Fruit fly (Drosophila melanogaster) whole organism, prepupa: ENCODE measurements around the gene Twdlalpha.
A peak's percentile ranks its signal among the peaks of the same experiment; 100 is the strongest.

Experiments
- Blimp-1 ChIP-seq: fragments of 200-800 bp; sonication (Bioruptor generic); optimal IDR thresholded peaks from 3 replicates; lab custom pipeline; 2017; ENCODE audit warnings: missing biosample characterization, missing genetic modification characterization, mild to moderate bottlenecking, moderate library complexity, missing genetic modification reagents
- CG10631 ChIP-seq: fragments of 200-800 bp; sonication (Bioruptor generic); optimal IDR thresholded peaks from 2 replicates; lab custom pipeline; 2016; ENCODE audit warnings: missing biosample characterization, missing genetic modification characterization
- CG11294 ChIP-seq: fragments of 200-800 bp; sonication (Bioruptor generic); IDR thresholded peaks from 2 replicates; pipeline ENCODE4 v1.3.6; 2022; ENCODE audit warnings: missing biosample characterization, missing genetic modification characterization
- CG11762 ChIP-seq: fragments of 200-800 bp; sonication (Bioruptor generic); optimal IDR thresholded peaks from 3 replicates; lab custom pipeline; 2016; ENCODE audit warnings: missing biosample characterization, missing genetic modification characterization; ENCODE audit not compliant: insufficient read depth
- CG11902 ChIP-seq: fragments of 200-800 bp; sonication (Bioruptor generic); optimal IDR thresholded peaks from 3 replicates; lab custom pipeline; 2016; ENCODE audit warnings: missing biosample characterization, missing genetic modification characterization
- CG1621 ChIP-seq: fragments of 200-800 bp; sonication (Bioruptor generic); optimal IDR thresholded peaks from 3 replicates; lab custom pipeline; 2018; ENCODE audit warnings: missing biosample characterization, mild to moderate bottlenecking, missing genetic modification characterization
- CG16779 ChIP-seq: fragments of 200-800 bp; sonication (Bioruptor generic); optimal IDR thresholded peaks from 3 replicates; lab custom pipeline; 2017; ENCODE audit warnings: missing biosample characterization, mild to moderate bottlenecking, missing genetic modification characterization
- CG31627 ChIP-seq: fragments of 200-800 bp; sonication (Bioruptor generic); optimal IDR thresholded peaks from 3 replicates; lab custom pipeline; 2016; ENCODE audit warnings: missing biosample characterization, missing genetic modification characterization
- CG34406 ChIP-seq: fragments of 200-800 bp; sonication (Bioruptor generic); optimal IDR thresholded peaks from 3 replicates; lab custom pipeline; 2016; ENCODE audit warnings: missing biosample characterization, missing genetic modification characterization
- CG3919 ChIP-seq: fragments of 200-800 bp; sonication (Bioruptor generic); optimal IDR thresholded peaks from 3 replicates; lab custom pipeline; 2016; ENCODE audit warnings: missing biosample characterization, missing genetic modification characterization
- CG6276 ChIP-seq: fragments of 200-800 bp; sonication (Bioruptor generic); optimal IDR thresholded peaks from 2 replicates; lab custom pipeline; 2017; ENCODE audit warnings: missing biosample characterization, mild to moderate bottlenecking, missing genetic modification characterization
- CG6792 ChIP-seq: fragments of 200-800 bp; sonication (Bioruptor generic); optimal IDR thresholded peaks from 3 replicates; lab custom pipeline; 2016; ENCODE audit warnings: missing biosample characterization, missing genetic modification characterization
- CG6808 ChIP-seq: fragments of 200-800 bp; sonication (Bioruptor generic); optimal IDR thresholded peaks from 3 replicates; lab custom pipeline; 2017; ENCODE audit warnings: missing biosample characterization, missing genetic modification characterization, mild to moderate bottlenecking, moderate library complexity, missing genetic modification reagents
- CG6854 ChIP-seq: fragments of 200-800 bp; sonication (Bioruptor generic); optimal IDR thresholded peaks from 2 replicates; lab custom pipeline; 2017; ENCODE audit warnings: missing biosample characterization, mild to moderate bottlenecking, missing genetic modification characterization
- CG7368 ChIP-seq: fragments of 200-800 bp; sonication (Bioruptor generic); optimal IDR thresholded peaks from 3 replicates; lab custom pipeline; 2016; ENCODE audit warnings: missing biosample characterization, missing genetic modification characterization
- CG8119 ChIP-seq: fragments of 200-800 bp; sonication (Bioruptor generic); IDR thresholded peaks from 3 replicates; pipeline ENCODE4 v1.3.6; 2022; ENCODE audit warnings: missing biosample characterization, missing genetic modification characterization
- CG8319 ChIP-seq: fragments of 200-800 bp; sonication (Bioruptor generic); optimal IDR thresholded peaks from 3 replicates; lab custom pipeline; 2016; ENCODE audit warnings: missing biosample characterization, missing genetic modification characterization
- CG8632 ChIP-seq: fragments of 200-800 bp; sonication (Bioruptor generic); optimal IDR thresholded peaks from 3 replicates; lab custom pipeline; 2016; ENCODE audit warnings: missing biosample characterization, missing genetic modification characterization
- CG9139 ChIP-seq: fragments of 200-800 bp; sonication (Bioruptor generic); optimal IDR thresholded peaks from 3 replicates; lab custom pipeline; 2017; ENCODE audit warnings: missing biosample characterization, mild to moderate bottlenecking, missing genetic modification characterization
- Eip75B ChIP-seq: fragments of 200-800 bp; sonication (Bioruptor generic); optimal IDR thresholded peaks from 3 replicates; lab custom pipeline; 2016; ENCODE audit warnings: missing biosample characterization, missing genetic modification characterization
- Eip78C ChIP-seq: fragments of 200-800 bp; sonication (Bioruptor generic); peaks from one replicate; lab custom pipeline; 2016; ENCODE audit warnings: missing biosample characterization, missing genetic modification characterization
- Eip93F ChIP-seq: fragments of 200-800 bp; sonication (Bioruptor generic); optimal IDR thresholded peaks from 2 replicates; lab custom pipeline; 2016; ENCODE audit warnings: missing biosample characterization, mild to moderate bottlenecking, missing genetic modification characterization
- Ets21C ChIP-seq: fragments of 200-800 bp; sonication (Bioruptor generic); optimal IDR thresholded peaks from 3 replicates; lab custom pipeline; 2016; ENCODE audit warnings: missing biosample characterization, missing genetic modification characterization
- Ets96B ChIP-seq: fragments of 200-800 bp; optimal IDR thresholded peaks from 2 replicates; lab custom pipeline; 2019; ENCODE audit warnings: missing biosample characterization, mild to moderate bottlenecking, missing genetic modification characterization, moderate library complexity
- Gug ChIP-seq: fragments of 200-800 bp; sonication (Bioruptor generic); IDR thresholded peaks from 2 replicates; pipeline ENCODE4 v1.3.6; 2022; ENCODE audit warnings: missing biosample characterization, missing genetic modification characterization
- Hr38 ChIP-seq: sonication (Bioruptor generic); optimal IDR thresholded peaks from 2 replicates; lab custom pipeline; 2016; ENCODE audit warnings: missing biosample characterization, missing genetic modification characterization
- Hr39 ChIP-seq: fragments of 200-800 bp; sonication (Bioruptor generic); optimal IDR thresholded peaks from 2 replicates; lab custom pipeline; 2016; ENCODE audit warnings: missing biosample characterization, missing genetic modification characterization
- Hr4 ChIP-seq: fragments of 200-800 bp; sonication (Bioruptor generic); optimal IDR thresholded peaks from 3 replicates; lab custom pipeline; 2016; ENCODE audit warnings: missing biosample characterization, missing genetic modification characterization
- Lpt ChIP-seq: fragments of 200-800 bp; sonication (Bioruptor generic); optimal IDR thresholded peaks from 3 replicates; lab custom pipeline; 2016; ENCODE audit warnings: missing biosample characterization, missing genetic modification characterization
- Met ChIP-seq: fragments of 200-800 bp; sonication (Bioruptor generic); optimal IDR thresholded peaks from 3 replicates; lab custom pipeline; 2016; ENCODE audit warnings: missing biosample characterization, missing genetic modification characterization
- OdsH ChIP-seq: fragments of 200-800 bp; sonication (Bioruptor generic); optimal IDR thresholded peaks from 3 replicates; lab custom pipeline; 2016; ENCODE audit warnings: missing biosample characterization, missing genetic modification characterization
- achi ChIP-seq: fragments of 200-800 bp; sonication (Bioruptor generic); optimal IDR thresholded peaks from 3 replicates; lab custom pipeline; 2016; ENCODE audit warnings: missing biosample characterization, missing genetic modification characterization
- acj6 ChIP-seq: fragments of 200-800 bp; sonication (Bioruptor generic); optimal IDR thresholded peaks from 3 replicates; lab custom pipeline; 2016; ENCODE audit warnings: missing biosample characterization, missing genetic modification characterization
- cyc ChIP-seq: fragments of 200-800 bp; sonication (Bioruptor generic); optimal IDR thresholded peaks from 3 replicates; lab custom pipeline; 2016; ENCODE audit warnings: missing biosample characterization, missing genetic modification characterization
- dac ChIP-seq: fragments of 200-800 bp; sonication (Bioruptor generic); optimal IDR thresholded peaks from 2 replicates; lab custom pipeline; 2017; ENCODE audit warnings: missing biosample characterization, mild to moderate bottlenecking, missing genetic modification characterization
- dsx ChIP-seq: fragments of 200-800 bp; optimal IDR thresholded peaks from 3 replicates; lab custom pipeline; 2019; ENCODE audit warnings: missing biosample characterization, mild to moderate bottlenecking, missing genetic modification characterization, moderate library complexity; ENCODE audit not compliant: poor library complexity, severe bottlenecking
- eg ChIP-seq: fragments of 200-800 bp; sonication (Bioruptor generic); IDR thresholded peaks from 3 replicates; pipeline ENCODE4 v1.3.6; 2022; ENCODE audit warnings: missing biosample characterization, missing genetic modification characterization
- esn ChIP-seq: fragments of 200-800 bp; sonication (Bioruptor generic); optimal IDR thresholded peaks from 2 replicates; lab custom pipeline; 2016; ENCODE audit warnings: missing biosample characterization, mild to moderate bottlenecking, missing genetic modification characterization, moderate library complexity
- fd59A ChIP-seq: fragments of 200-800 bp; sonication (Bioruptor generic); optimal IDR thresholded peaks from 2 replicates; lab custom pipeline; 2017; ENCODE audit warnings: missing biosample characterization, mild to moderate bottlenecking, missing genetic modification characterization, missing genetic modification reagents
- fd85E ChIP-seq: fragments of 200-800 bp; sonication (Bioruptor generic); optimal IDR thresholded peaks from 3 replicates; lab custom pipeline; 2016; ENCODE audit warnings: missing biosample characterization, missing genetic modification characterization
- fkh ChIP-seq: fragments of 200-800 bp; sonication (Bioruptor generic); optimal IDR thresholded peaks from 3 replicates; lab custom pipeline; 2017; ENCODE audit warnings: missing biosample characterization, mild to moderate bottlenecking, missing genetic modification characterization, moderate library complexity
- lz ChIP-seq: fragments of 200-800 bp; sonication (Bioruptor generic); optimal IDR thresholded peaks from 3 replicates; lab custom pipeline; 2016; ENCODE audit warnings: missing biosample characterization, missing genetic modification characterization
- net ChIP-seq: fragments of 200-800 bp; sonication (Bioruptor generic); optimal IDR thresholded peaks from 3 replicates; lab custom pipeline; 2016; ENCODE audit warnings: missing biosample characterization, missing genetic modification characterization
- spab ChIP-seq: fragments of 200-800 bp; sonication (Bioruptor generic); optimal IDR thresholded peaks from 2 replicates; lab custom pipeline; 2017; ENCODE audit warnings: missing biosample characterization, mild to moderate bottlenecking, missing genetic modification characterization, missing genetic modification reagents
- ss ChIP-seq, 2 experiments: fragments of 200-800 bp; sonication (Bioruptor generic); optimal IDR thresholded peaks; 2 replicates in 1 of 2; 3 replicates in 1 of 2; lab custom pipeline; 2017 to 2018; ENCODE audit warnings: mild to moderate bottlenecking in 2 of 2, missing biosample characterization in 2 of 2, missing genetic modification characterization in 2 of 2, moderate library complexity in 1 of 2
- svp ChIP-seq: fragments of 200-800 bp; sonication (Bioruptor generic); peaks from one replicate; lab custom pipeline; 2016; ENCODE audit warnings: missing biosample characterization, missing genetic modification characterization
- topi ChIP-seq: fragments of 200-800 bp; sonication (Bioruptor generic); optimal IDR thresholded peaks from 3 replicates; lab custom pipeline; 2016; ENCODE audit warnings: missing biosample characterization, missing genetic modification characterization
- vri ChIP-seq: fragments of 200-800 bp; sonication (Bioruptor generic); optimal IDR thresholded peaks from 3 replicates; lab custom pipeline; 2016; ENCODE audit warnings: missing biosample characterization, mild to moderate bottlenecking, missing genetic modification characterization

The Twdlalpha gene

dm6 chrX:16760542-16760941 is 17.9 kb downstream of the Twdlalpha start:
- no peak for TF ChIP-seq CG6792
- no peak for TF ChIP-seq dac (GFP tag; lab: Kevin White, UChicago)
- no peak for TF ChIP-seq Hr39 (GFP tag; lab: Kevin White, UChicago)
- TF ChIP-seq CG9139 (GFP tag; lab: Kevin White, UChicago): no peak
- no peak for TF ChIP-seq fkh (GFP tag; lab: Kevin White, UChicago)
- TF ChIP-seq CG31627: no peak
- TF ChIP-seq topi: no peak
- no peak for TF ChIP-seq CG16779 (tag; lab: Kevin White, UChicago)
- TF ChIP-seq Hr4: no peak
- no peak for TF ChIP-seq OdsH (GFP tag; lab: Kevin White, UChicago)
- no peak for TF ChIP-seq CG11294 (GFP tag; lab: Robert Waterston, UW)
- no peak for TF ChIP-seq vri (GFP tag; lab: Kevin White, UChicago)
- peak; percentile 7 for TF ChIP-seq Met (GFP tag; lab: Kevin White, UChicago)
- peak; percentile 63 for TF ChIP-seq Eip78C (GFP tag; lab: Kevin White, UChicago)
- peak; percentile 3 for TF ChIP-seq CG10631
- TF ChIP-seq CG8632: no peak
- no peak for TF ChIP-seq fd85E (GFP tag; lab: Kevin White, UChicago)
- TF ChIP-seq CG8119 (GFP tag; lab: Robert Waterston, UW): no peak
- TF ChIP-seq CG6854 (GFP tag; lab: Kevin White, UChicago): no peak
- TF ChIP-seq Hr38 (GFP tag; lab: Kevin White, UChicago): no peak
- no peak for TF ChIP-seq CG34406 (GFP tag; lab: Kevin White, UChicago)
- TF ChIP-seq CG3919 (GFP tag; lab: Kevin White, UChicago): peak; percentile 2
- TF ChIP-seq esn (GFP tag; lab: Kevin White, UChicago): no peak
- no peak for TF ChIP-seq Eip93F (GFP tag; lab: Kevin White, UChicago)
- TF ChIP-seq CG6276 (GFP tag; lab: Kevin White, UChicago): no peak
- TF ChIP-seq eg (GFP tag; lab: Robert Waterston, UW): no peak
- TF ChIP-seq fd59A: no peak
- TF ChIP-seq Ets21C (GFP tag; lab: Kevin White, UChicago): no peak
- no peak for TF ChIP-seq CG1621 (tag; lab: Kevin White, UChicago)
- TF ChIP-seq svp (GFP tag; lab: Kevin White, UChicago): peak; percentile 72
- TF ChIP-seq dsx (GFP tag; lab: Kevin White, UChicago): no peak
- peak; percentile 1 for TF ChIP-seq cyc (GFP tag; lab: Kevin White, UChicago)
- TF ChIP-seq acj6 (GFP tag; lab: Kevin White, UChicago): no peak

- peak; percentile 20 for TF ChIP-seq dac (GFP tag; lab: Kevin White, UChicago)
- peak; percentile 54 for TF ChIP-seq achi (GFP tag; lab: Kevin White, UChicago)
- TF ChIP-seq CG8632: peak; percentile 67
- peak; percentile 40 for TF ChIP-seq net (GFP tag; lab: Kevin White, UChicago)
- TF ChIP-seq lz: peak; percentile 82
- TF ChIP-seq Met (GFP tag; lab: Kevin White, UChicago): peak; percentile 80
- TF ChIP-seq CG8119 (GFP tag; lab: Robert Waterston, UW): peak; percentile 66
- TF ChIP-seq Hr4: peak; percentile 68
- TF ChIP-seq CG3919 (GFP tag; lab: Kevin White, UChicago): peak; percentile 62
- TF ChIP-seq CG6808 (GFP tag; lab: Kevin White, UChicago): no peak
- peak; percentile 22 for TF ChIP-seq CG11762 (GFP tag; lab: Kevin White, UChicago)
- TF ChIP-seq fd59A: peak; percentile 56
- TF ChIP-seq CG6854 (GFP tag; lab: Kevin White, UChicago): no peak
- TF ChIP-seq svp (GFP tag; lab: Kevin White, UChicago): peak; percentile 89
- TF ChIP-seq OdsH (GFP tag; lab: Kevin White, UChicago): peak; percentile 62
- TF ChIP-seq CG31627: peak; percentile 77
- TF ChIP-seq CG8319: peak; percentile 42
- peak; percentile 52 for TF ChIP-seq CG7368 (GFP tag; lab: Kevin White, UChicago)
- no peak for TF ChIP-seq ss (GFP tag; optimal IDR thresholded peaks at IDR 0.05; lab: Kevin White, UChicago)
- peak; percentile 72 for TF ChIP-seq CG6792
- TF ChIP-seq topi: peak; percentile 81
- no peak for TF ChIP-seq Eip93F (GFP tag; lab: Kevin White, UChicago)
- TF ChIP-seq Ets21C (GFP tag; lab: Kevin White, UChicago): peak; percentile 65
- peak; percentile 41; the same call in 1 of the 2 replicates for TF ChIP-seq Gug (GFP tag; lab: Robert Waterston, UW)
- peak; percentile 36 for TF ChIP-seq spab
- TF ChIP-seq Ets96B: peak; percentile 67
- peak; percentile 62 for TF ChIP-seq CG11902 (GFP tag; lab: Kevin White, UChicago)
- TF ChIP-seq CG6276 (GFP tag; lab: Kevin White, UChicago): peak; percentile 34
- TF ChIP-seq Lpt (GFP tag; lab: Kevin White, UChicago): peak; percentile 47
- peak; percentile 61 for TF ChIP-seq CG1621 (tag; lab: Kevin White, UChicago)
- no peak for TF ChIP-seq Blimp-1 (GFP tag; lab: Kevin White, UChicago)
- TF ChIP-seq Hr38 (GFP tag; lab: Kevin White, UChicago): no peak
- peak; percentile 67 for TF ChIP-seq Eip75B (GFP tag; lab: Kevin White, UChicago)
Measured at dm6 chrX:16761531-16761930, 18.9 kb downstream of the Twdlalpha start.
